Fruit fly (Drosophila melanogaster): Measurements from ENCODE around the gene Rsph9.

DNA sequence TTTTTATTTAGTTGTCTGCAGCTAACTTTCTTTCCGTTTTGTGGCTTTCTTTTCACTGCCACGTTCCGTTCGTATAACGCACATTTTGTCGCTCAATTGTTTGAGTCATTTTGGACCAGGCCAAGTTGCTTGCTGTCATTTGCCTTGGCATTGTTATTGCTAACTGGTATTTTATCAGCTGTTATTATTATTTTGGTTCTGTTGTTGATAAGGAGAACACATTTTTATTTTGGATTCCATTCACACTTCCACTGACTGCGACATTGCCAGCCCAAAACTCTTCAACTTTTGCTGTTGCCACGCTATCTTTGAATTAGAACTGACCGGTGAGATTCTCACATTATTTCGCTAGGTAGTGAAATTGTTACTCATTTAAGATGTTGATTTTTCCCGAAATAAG lies 21.7 kb downstream of the Rsph9 start:
- TF ChIP-seq Hr78 (GFP tag; optimal IDR thresholded peaks at IDR 0.05) (no peak), GATAd (GFP tag; optimal IDR thresholded peaks at IDR 0.05) (no peak), Dfd (GFP tag; optimal IDR thresholded peaks at IDR 0.05) (no peak), ey (GFP tag; optimal IDR thresholded peaks at IDR 0.05) (no peak), Myc (optimal IDR thresholded peaks at IDR 0.05) (no peak), pan (optimal IDR thresholded peaks at IDR 0.05) (no peak), tai (GFP tag; optimal IDR thresholded peaks at IDR 0.05) (no peak), fru (GFP tag; optimal IDR thresholded peaks at IDR 0.05) (no peak), psq (GFP tag; optimal IDR thresholded peaks at IDR 0.05) (no peak), CrebA (GFP tag; optimal IDR thresholded peaks at IDR 0.05; ENCODE audit: borderline replicate concordance) (no peak), usp (GFP tag; optimal IDR thresholded peaks at IDR 0.05) (no peak)

All from whole organism, wandering third instar larva.